Worm (Caenorhabditis elegans) whole organism, early embryonic: Measurements from ENCODE around the gene T27E4.5.

Source experiments
- B0310.2 ChIP-seq: sonication (generic microtip); optimal IDR thresholded peaks from 2 replicates; lab custom pipeline; 2016; ENCODE audit warnings: mild to moderate bottlenecking, missing genetic modification characterization, missing compliant biosample characterization
- F13C5.2 ChIP-seq: sonication (generic microtip); optimal IDR thresholded peaks from 2 replicates; lab custom pipeline; 2017; ENCODE audit warnings: mild to moderate bottlenecking, missing genetic modification characterization, inconsistent platforms, missing compliant biosample characterization
- aly-1 ChIP-seq: sonication (generic microtip); optimal IDR thresholded peaks from 2 replicates; lab custom pipeline; 2016; ENCODE audit warnings: missing genetic modification characterization, missing compliant biosample characterization
- ama-1 ChIP-seq: fragments of 150-350 bp; optimal IDR thresholded peaks from 2 replicates; lab custom pipeline; 2014
- ceh-13 ChIP-seq: fragments of 200-800 bp; sonication (Bioruptor generic); optimal IDR thresholded peaks from 2 replicates; lab custom pipeline; 2018; ENCODE audit warnings: mild to moderate bottlenecking, missing genetic modification characterization, missing compliant biosample characterization
- ceh-36 ChIP-seq: sonication (generic microtip); optimal IDR thresholded peaks from 2 replicates; lab custom pipeline; 2016; ENCODE audit warnings: missing genetic modification characterization, inconsistent platforms, missing compliant biosample characterization
- ets-7 ChIP-seq: sonication (generic microtip); optimal IDR thresholded peaks from 2 replicates; lab custom pipeline; 2016; ENCODE audit warnings: missing genotype, missing genetic modification characterization, missing compliant biosample characterization
- flt-1 ChIP-seq: fragments of 200-800 bp; sonication (Bioruptor generic); IDR thresholded peaks from 2 replicates; pipeline ENCODE4 v1.3.6; 2022; ENCODE audit warnings: missing genetic modification characterization, missing compliant biosample characterization
- hmbx-1 ChIP-seq: sonication (generic microtip); optimal IDR thresholded peaks from 2 replicates; lab custom pipeline; 2016; ENCODE audit warnings: mild to moderate bottlenecking, missing genetic modification characterization, missing compliant biosample characterization
- hmg-4 ChIP-seq: fragments of 200-800 bp; sonication (Bioruptor generic); optimal IDR thresholded peaks from 2 replicates; lab custom pipeline; 2018; ENCODE audit warnings: mild to moderate bottlenecking, missing genetic modification characterization, missing compliant biosample characterization
- hnd-1 ChIP-seq: sonication (generic microtip); optimal IDR thresholded peaks from 2 replicates; lab custom pipeline; 2016; ENCODE audit warnings: missing genetic modification characterization, missing compliant biosample characterization
- pes-1 ChIP-seq: fragments of 200-800 bp; sonication (Bioruptor generic); IDR thresholded peaks from 2 replicates; pipeline ENCODE4 v1.3.6; 2022; ENCODE audit warnings: missing genetic modification reagents, missing genetic modification characterization, missing compliant biosample characterization
- scrt-1 ChIP-seq: fragments of 200-800 bp; sonication (Bioruptor generic); IDR thresholded peaks from 2 replicates; pipeline ENCODE4 v1.3.6; 2022; ENCODE audit warnings: missing genetic modification characterization, missing compliant biosample characterization
- sea-1 ChIP-seq: fragments of 200-800 bp; sonication (Bioruptor generic); conservative IDR thresholded peaks from 2 replicates; pipeline ENCODE4 v1.3.6; 2022; ENCODE audit warnings: missing genetic modification characterization, missing compliant biosample characterization
- tbx-11 ChIP-seq: fragments of 200-800 bp; sonication (Bioruptor generic); IDR thresholded peaks from 2 replicates; pipeline ENCODE4 v1.3.6; 2022; ENCODE audit warnings: missing genetic modification characterization, missing compliant biosample characterization
- tbx-37 ChIP-seq: fragments of 200-800 bp; sonication (Bioruptor generic); conservative IDR thresholded peaks from 2 replicates; pipeline ENCODE4 v1.3.6; 2022; ENCODE audit warnings: missing genetic modification reagents, missing genetic modification characterization, missing compliant biosample characterization
- tra-4 ChIP-seq: sonication (generic microtip); optimal IDR thresholded peaks from 2 replicates; lab custom pipeline; 2017; ENCODE audit warnings: missing genetic modification characterization, missing compliant biosample characterization

Gene T27E4.5

DNA sequence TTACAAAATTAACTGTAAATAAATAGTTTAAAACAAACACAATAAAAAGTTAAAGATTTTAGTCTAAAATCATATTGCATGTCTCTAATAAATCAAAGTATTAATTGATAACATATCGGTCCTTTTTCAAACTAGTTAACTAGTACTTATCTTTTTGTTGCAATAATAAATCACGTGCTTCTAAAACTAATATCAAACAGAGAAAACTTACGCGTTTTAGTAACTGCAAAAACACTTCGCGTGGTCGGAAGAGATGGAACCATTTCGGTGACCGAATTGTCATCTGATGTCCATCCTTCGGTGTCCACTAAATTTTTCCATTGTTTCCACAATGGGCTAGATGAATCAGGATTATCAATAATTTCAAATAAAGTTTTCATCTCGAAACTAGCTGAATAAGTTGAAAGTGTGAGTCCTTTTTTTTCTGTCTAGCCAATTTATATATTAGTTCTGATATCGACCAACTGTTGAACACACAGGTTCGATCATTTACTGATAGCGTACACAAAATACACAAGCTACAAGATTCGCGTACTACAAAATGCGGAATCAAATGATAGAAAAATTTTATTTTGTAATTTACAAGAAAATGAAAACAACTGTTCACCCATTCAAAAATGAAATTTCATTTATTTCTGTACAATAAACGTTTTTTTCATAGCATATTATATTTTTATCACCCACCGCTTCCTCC lies 28.8 kb upstream of the T27E4.5 start, which contains the start of gene F21C10.9:
TSS of gene F21C10.9 (minus strand) at position 417 of the 694 bp plus-strand sequence.
- TF ChIP-seq sea-1 (GFP tag; lab: Robert Waterston, UW), result no peak

DNA sequence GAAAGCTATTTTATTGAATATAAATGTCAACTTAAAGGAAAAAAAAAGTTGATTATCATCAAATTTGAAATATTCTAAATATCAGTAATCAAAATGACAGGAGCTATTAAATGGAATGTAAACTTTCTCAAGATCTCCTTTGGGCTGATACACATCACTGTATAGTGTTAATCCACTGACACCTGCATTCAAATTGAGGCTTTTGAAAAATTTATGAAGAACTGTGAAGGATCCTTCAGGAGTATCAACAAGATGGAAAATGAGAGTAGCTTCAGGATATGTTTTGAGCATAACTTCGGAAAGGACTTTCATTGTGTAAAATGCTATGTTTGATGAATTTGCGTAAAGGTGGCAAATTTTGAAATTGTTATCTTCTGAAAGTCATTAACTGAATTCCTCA lies 27.6 kb upstream of the T27E4.5 start:
- TF ChIP-seq F13C5.2 (tag; lab: Kevin White, UChicago), result no peak
- TF ChIP-seq ets-7 (tag; lab: Kevin White, UChicago), result no peak

DNA sequence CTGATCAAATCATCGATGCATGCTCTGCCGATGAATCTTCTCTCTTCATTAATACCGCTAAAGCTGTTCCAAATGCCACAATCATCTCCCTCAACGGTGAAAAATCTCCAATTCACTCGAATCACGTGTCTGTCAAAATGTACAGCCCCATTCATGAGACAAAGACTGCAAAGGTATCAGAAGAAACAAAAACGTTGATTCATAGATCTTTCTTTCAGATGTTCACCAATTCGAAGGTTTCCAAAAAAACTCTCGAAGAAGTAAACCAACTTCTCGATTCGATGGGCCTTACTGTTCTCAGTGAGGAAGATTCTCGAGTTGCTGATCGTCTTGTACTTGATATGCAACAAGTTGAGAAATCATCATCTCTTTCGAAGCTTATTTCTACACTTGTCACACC lies 27.1 kb upstream of the T27E4.5 start:
- TF ChIP-seq tbx-37 (GFP tag; lab: Robert Waterston, UW) (no peak), scrt-1 (GFP tag; lab: Robert Waterston, UW) (no peak), tbx-11 (GFP tag; lab: Robert Waterston, UW) (no peak), B0310.2 (tag; lab: Kevin White, UChicago) (no peak), tra-4 (no peak), F13C5.2 (tag; lab: Kevin White, UChicago) (no peak), sea-1 (GFP tag; lab: Robert Waterston, UW) (no peak), flt-1 (no peak), hmbx-1 (no peak), ets-7 (tag; lab: Kevin White, UChicago) (no peak), ceh-13 (GFP tag; lab: Kevin White, UChicago) (no peak), aly-1 (no peak), pes-1 (GFP tag; lab: Robert Waterston, UW) (no peak)

DNA sequence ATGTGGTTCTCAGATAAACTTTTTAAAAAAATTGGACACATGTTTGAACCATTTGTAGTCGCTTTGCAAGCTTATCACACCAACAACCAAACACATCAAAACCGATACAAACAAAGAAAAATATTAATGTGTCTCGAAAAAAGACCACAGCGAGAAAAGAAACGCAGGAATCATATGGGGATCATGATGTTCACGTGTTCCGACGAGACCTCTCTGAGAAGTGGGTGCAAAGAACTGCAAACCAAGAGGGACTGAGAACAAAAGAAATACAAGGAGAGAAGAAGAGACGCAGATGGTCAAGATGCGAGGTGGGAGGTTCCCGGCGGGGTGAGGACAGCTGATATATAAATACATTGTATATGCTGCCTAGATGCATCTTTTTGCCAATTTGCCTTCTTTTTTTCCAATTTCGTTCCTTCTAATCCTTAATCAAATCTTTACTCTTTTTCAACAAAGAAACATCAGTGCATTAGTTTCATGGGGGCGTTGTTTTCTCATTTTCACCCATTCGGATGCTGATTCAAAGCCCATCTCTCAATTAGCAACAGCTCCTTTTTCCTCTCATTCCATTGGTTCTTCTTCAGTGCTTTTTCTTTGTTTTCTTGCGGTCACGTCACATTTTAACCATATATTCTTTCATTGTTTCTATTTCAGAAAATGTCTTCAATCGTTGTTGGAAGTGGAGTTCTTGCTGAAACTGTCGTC lies 26.2 kb upstream of the T27E4.5 start, which contains the start of gene F21C10.10:
TSS of gene F21C10.10 (plus strand) at position 655 of the 705 bp plus-strand sequence.
- TF ChIP-seq hmg-4 (GFP tag; lab: Kevin White, UChicago) (no peak), F13C5.2 (tag; lab: Kevin White, UChicago) (peak; percentile 30), aly-1 (peak; percentile 24), flt-1 (no peak)

DNA sequence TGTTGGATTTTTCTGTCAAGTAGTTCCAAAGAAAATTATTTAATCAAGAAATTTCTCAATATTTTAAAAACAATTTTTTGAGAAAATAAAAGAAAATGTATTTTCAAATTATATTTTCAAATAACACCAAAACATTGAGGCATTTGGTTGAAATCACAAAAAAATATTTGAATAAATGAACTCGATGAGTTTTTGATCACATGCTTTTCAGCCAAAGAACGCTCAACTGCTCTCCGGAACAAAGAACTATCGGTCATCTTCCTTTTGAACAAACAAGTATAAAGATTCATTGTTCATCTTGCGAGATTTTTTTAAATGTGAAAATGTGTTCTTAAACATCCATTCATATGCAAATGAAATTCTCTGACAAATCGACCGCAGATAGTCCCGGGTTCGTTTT lies 25.4 kb upstream of the T27E4.5 start:
- TF ChIP-seq hnd-1, result no peak

DNA sequence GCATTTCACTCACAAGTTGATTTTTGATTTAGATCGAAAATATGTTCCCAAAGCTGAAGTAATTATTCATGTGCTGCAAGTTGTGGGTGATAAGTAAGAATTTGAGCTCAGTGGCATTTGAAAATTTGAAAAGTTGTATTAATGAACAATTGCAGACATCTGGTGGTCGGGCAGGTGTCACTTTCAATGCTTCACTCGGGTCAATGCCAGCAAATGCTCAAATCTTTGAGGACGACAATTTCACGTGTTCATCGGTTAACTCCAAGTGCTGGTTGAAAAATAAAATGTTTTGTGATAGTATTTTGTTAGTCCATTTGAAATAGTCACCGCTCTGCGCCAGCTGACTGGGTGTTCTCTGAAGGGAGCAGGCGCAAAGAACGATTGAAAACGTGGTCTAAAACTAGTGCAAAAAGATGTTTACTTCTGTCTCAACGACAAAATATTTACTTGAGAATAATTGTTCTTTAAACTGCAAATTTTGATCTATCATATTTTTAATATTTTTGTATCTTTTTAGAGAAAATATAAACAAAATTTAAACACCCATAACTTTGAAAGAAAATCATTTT lies 24.6 kb upstream of the T27E4.5 start:
- TF ChIP-seq scrt-1 (GFP tag; lab: Robert Waterston, UW) (no peak), B0310.2 (tag; lab: Kevin White, UChicago) (no peak), hnd-1 (no peak), sea-1 (GFP tag; lab: Robert Waterston, UW) (no peak), ama-1 (lab: Kevin White, UChicago) (no peak), F13C5.2 (tag; lab: Kevin White, UChicago) (no peak), pes-1 (GFP tag; lab: Robert Waterston, UW) (no peak), ets-7 (tag; lab: Kevin White, UChicago) (no peak), ceh-13 (GFP tag; lab: Kevin White, UChicago) (no peak), hmg-4 (GFP tag; lab: Kevin White, UChicago) (no peak), ceh-36 (no peak), aly-1 (no peak), flt-1 (no peak), tbx-11 (GFP tag; lab: Robert Waterston, UW) (no peak), tra-4 (no peak)

DNA sequence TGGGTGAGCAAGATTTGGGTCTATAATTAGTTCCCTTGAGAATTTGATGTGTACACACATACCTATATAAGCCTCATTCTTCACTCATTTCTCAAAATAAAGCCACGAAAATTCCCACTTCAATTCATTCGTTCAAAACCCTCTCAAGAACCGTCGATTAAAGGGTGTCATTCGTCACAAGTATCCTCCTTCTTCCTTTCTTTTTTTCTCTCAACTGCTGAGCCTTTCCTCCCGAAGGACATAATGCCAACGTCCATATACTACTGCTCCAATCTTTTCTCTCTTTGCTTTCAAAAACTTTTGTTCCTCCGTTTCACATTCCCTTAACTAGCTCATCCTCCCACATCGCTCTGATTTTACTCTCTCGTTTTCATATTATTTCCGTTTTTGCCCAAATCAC lies 22.6 kb upstream of the T27E4.5 start, which contains the start of gene T27E4.1:
TSS of gene T27E4.1 (plus strand) at position 137 of the 400 bp plus-strand sequence.
- TF ChIP-seq aly-1 (no peak), ceh-36 (no peak), ama-1 (lab: Kevin White, UChicago) (no peak), hmg-4 (GFP tag; lab: Kevin White, UChicago) (no peak), B0310.2 (tag; lab: Kevin White, UChicago) (no peak), pes-1 (GFP tag; lab: Robert Waterston, UW) (no peak), F13C5.2 (tag; lab: Kevin White, UChicago) (no peak), flt-1 (no peak), scrt-1 (GFP tag; lab: Robert Waterston, UW) (no peak), sea-1 (GFP tag; lab: Robert Waterston, UW) (no peak), hmbx-1 (no peak), tbx-11 (GFP tag; lab: Robert Waterston, UW) (no peak), hnd-1 (no peak), tbx-37 (GFP tag; lab: Robert Waterston, UW) (no peak), ets-7 (tag; lab: Kevin White, UChicago) (no peak), ceh-13 (GFP tag; lab: Kevin White, UChicago) (no peak), tra-4 (no peak)
